Worm (Caenorhabditis elegans): ENCODE data around the gene bath-37.

DNA sequence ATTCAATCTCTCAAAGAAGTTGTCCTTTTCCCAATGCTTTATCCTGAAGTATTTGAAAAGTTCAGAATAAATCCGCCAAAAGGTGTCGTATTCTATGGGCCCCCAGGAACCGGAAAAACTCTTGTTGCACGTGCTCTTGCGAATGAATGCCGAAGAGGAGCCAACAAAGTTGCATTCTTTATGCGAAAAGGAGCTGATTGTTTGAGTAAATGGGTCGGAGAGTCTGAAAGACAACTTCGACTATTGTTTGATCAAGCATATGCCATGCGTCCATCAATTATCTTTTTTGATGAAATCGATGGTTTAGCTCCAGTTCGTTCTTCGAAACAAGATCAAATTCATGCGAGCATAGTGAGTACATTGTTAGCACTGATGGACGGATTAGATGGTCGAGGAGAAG is 12.1 kb downstream of the bath-37 start:
- TF ChIP-seq K02D7.2 (tag; optimal IDR thresholded peaks at IDR 0.05), result no peak
- TF ChIP-seq C08G9.2 (tag; optimal IDR thresholded peaks at IDR 0.05), result no peak
- TF ChIP-seq dve-1 (tag; optimal IDR thresholded peaks at IDR 0.05), result no peak
- TF ChIP-seq lim-6 (tag; optimal IDR thresholded peaks at IDR 0.05), result no peak
- no peak for TF ChIP-seq eyg-1 (tag; optimal IDR thresholded peaks at IDR 0.05)
- TF ChIP-seq pha-2 (tag; optimal IDR thresholded peaks at IDR 0.05), result no peak
- TF ChIP-seq elt-2 (tag; optimal IDR thresholded peaks at IDR 0.05), result no peak
- no peak for TF ChIP-seq odd-2 (tag; optimal IDR thresholded peaks at IDR 0.05)
- TF ChIP-seq pag-3 (tag; optimal IDR thresholded peaks at IDR 0.05; ENCODE audit: borderline replicate concordance), result no peak
- TF ChIP-seq nfya-1 (tag; optimal IDR thresholded peaks at IDR 0.05), result no peak
- no peak for TF ChIP-seq unc-55 (GFP tag; optimal IDR thresholded peaks at IDR 0.05)
- TF ChIP-seq hlh-8 (tag; optimal IDR thresholded peaks at IDR 0.05), result no peak
- no peak for TF ChIP-seq hlh-13 (GFP tag; optimal IDR thresholded peaks at IDR 0.05)
- no peak for TF ChIP-seq pha-4 (tag; optimal IDR thresholded peaks at IDR 0.05)
